Fruit fly (Drosophila melanogaster): ENCODE results near the gene CG31869.
A peak's percentile ranks its signal among the peaks of the same experiment; 100 is the strongest.

The CG31869 gene

dm6 chr2L:10736993-10737756, 63.7 kb downstream of the CG31869 start, which contains the start of the genes Vha16-5 and CG12299 (continued):
- TF ChIP-seq CG42726 (GFP tag; IDR thresholded peaks at IDR 0.05; ENCODE audit: partially characterized antibody), result peak; percentile 76; the same call in 1 of the 2 replicates
- TF ChIP-seq Chrac-16 (GFP tag; optimal IDR thresholded peaks at IDR 0.05), result peak; percentile 85
- peak; percentile 81 for TF ChIP-seq Bdp1 (GFP tag; optimal IDR thresholded peaks at IDR 0.05)
- TF ChIP-seq ap (GFP tag; IDR thresholded peaks at IDR 0.05), result peak; percentile 77
- peak; percentile 96 for TF ChIP-seq Rfx (GFP tag; IDR thresholded peaks at IDR 0.05)
- TF ChIP-seq CG4617 (GFP tag; optimal IDR thresholded peaks at IDR 0.05; ENCODE audit: borderline replicate concordance), result peak; percentile 78
- peak; percentile 96 for TF ChIP-seq sens (GFP tag)
- TF ChIP-seq CG10543 (GFP tag; optimal IDR thresholded peaks at IDR 0.05), result peak; percentile 43
- no peak for TF ChIP-seq Trl (optimal IDR thresholded peaks at IDR 0.05)
- peak; percentile 86 for TF ChIP-seq Trl (GFP tag; optimal IDR thresholded peaks at IDR 0.05)
- peak; percentile 95 for TF ChIP-seq CG10366 (GFP tag; IDR thresholded peaks at IDR 0.05)
- peak; percentile 72 for TF ChIP-seq dan (GFP tag; IDR thresholded peaks at IDR 0.05)
- peak; percentile 86 for TF ChIP-seq CG4730 (GFP tag; IDR thresholded peaks at IDR 0.05)
- no peak for TF ChIP-seq Sox100B (GFP tag; optimal IDR thresholded peaks at IDR 0.05)
- TF ChIP-seq Oaz (GFP tag; IDR thresholded peaks at IDR 0.05), result peak; percentile 78
- peak; percentile 86 for TF ChIP-seq CG12942 (GFP tag; optimal IDR thresholded peaks at IDR 0.05)
- TF ChIP-seq CG3407 (GFP tag; optimal IDR thresholded peaks at IDR 0.05), result peak; percentile 47
- peak; percentile 29 for TF ChIP-seq Oli (tag; optimal IDR thresholded peaks at IDR 0.05)
- TF ChIP-seq eyg (GFP tag; optimal IDR thresholded peaks at IDR 0.05), result peak; percentile 74
- peak; percentile 30 for TF ChIP-seq trem (tag; optimal IDR thresholded peaks at IDR 0.05)
- peak; percentile 68; the same call in 1 of the 2 replicates for TF ChIP-seq CG17612 (GFP tag; IDR thresholded peaks at IDR 0.05)
- peak; percentile 44 for TF ChIP-seq HHEX (GFP tag; optimal IDR thresholded peaks at IDR 0.05)
- TF ChIP-seq CG5953 (GFP tag; IDR thresholded peaks at IDR 0.05), result peak; percentile 86
- peak; percentile 92 for TF ChIP-seq CG13424 (tag; optimal IDR thresholded peaks at IDR 0.05)
- TF ChIP-seq CG12769 (tag; optimal IDR thresholded peaks at IDR 0.05), result no peak
- peak; percentile 92 for TF ChIP-seq CG9876 (GFP tag; optimal IDR thresholded peaks at IDR 0.05)
- peak; percentile 70 for TF ChIP-seq sna (GFP tag; IDR thresholded peaks at IDR 0.05; ENCODE audit: partially characterized antibody)
- peak; percentile 24 for TF ChIP-seq salm (tag; optimal IDR thresholded peaks at IDR 0.05)
- peak; percentile 70; the same call in 2 of the 3 replicates for TF ChIP-seq croc (GFP tag; conservative IDR thresholded peaks at IDR 0.05)
- no peak for TF ChIP-seq CG8290 (GFP tag; optimal IDR thresholded peaks at IDR 0.05)
- no peak for TF ChIP-seq CG8290 (tag; optimal IDR thresholded peaks at IDR 0.05)
- no peak for TF ChIP-seq CG33557 (GFP tag; optimal IDR thresholded peaks at IDR 0.05)
- peak; percentile 83 for TF ChIP-seq CG18011 (GFP tag; optimal IDR thresholded peaks at IDR 0.05)
- peak; percentile 72 for TF ChIP-seq Adf1 (GFP tag; IDR thresholded peaks at IDR 0.05)
- TF ChIP-seq Atf-2 (GFP tag; optimal IDR thresholded peaks at IDR 0.05), result peak; percentile 71
- TF ChIP-seq chinmo (GFP tag; IDR thresholded peaks at IDR 0.05; ENCODE audit: partially characterized antibody), result peak; percentile 87; the same call in 3 of the 4 replicates
- TF ChIP-seq NfI (GFP tag; optimal IDR thresholded peaks at IDR 0.05), result peak; percentile 81
- peak; percentile 88 for TF ChIP-seq CG1024 (GFP tag; IDR thresholded peaks at IDR 0.05)
- no peak for TF ChIP-seq ash1 (GFP tag; optimal IDR thresholded peaks at IDR 0.05)
- peak; percentile 73 for TF ChIP-seq inv (GFP tag; IDR thresholded peaks at IDR 0.05; ENCODE audit: partially characterized antibody)
- peak; percentile 95 for TF ChIP-seq Xrp1 (GFP tag; IDR thresholded peaks at IDR 0.05)
- peak; percentile 93 for TF ChIP-seq HLH3B (GFP tag; IDR thresholded peaks at IDR 0.05)
- TF ChIP-seq Side (GFP tag; optimal IDR thresholded peaks at IDR 0.05), result peak; percentile 67
- TF ChIP-seq CTCF (GFP tag; optimal IDR thresholded peaks at IDR 0.05), result no peak
- TF ChIP-seq CG14050 (GFP tag; IDR thresholded peaks at IDR 0.05), result peak; percentile 87
- TF ChIP-seq tio (GFP tag; optimal IDR thresholded peaks at IDR 0.05), result no peak
- TF ChIP-seq Atf3 (GFP tag; optimal IDR thresholded peaks at IDR 0.05), result peak; percentile 62
- TF ChIP-seq CG7357 (GFP tag; IDR thresholded peaks at IDR 0.05), result peak; percentile 74; the same call in 2 of the 3 replicates
- peak; percentile 80 for TF ChIP-seq vnd (GFP tag; IDR thresholded peaks at IDR 0.05; ENCODE audit: partially characterized antibody)
- TF ChIP-seq CG12659 (GFP tag; optimal IDR thresholded peaks at IDR 0.05), result peak; percentile 72
